Fruit fly (Drosophila melanogaster) S2 (cell line): ENCODE measurements around the gene Or85a.

Experiments used
- CG8478 ChIP-seq: fragments of >200 bp; optimal IDR thresholded peaks from 2 replicates; lab custom pipeline; 2018
- CTCF ChIP-seq, 2 experiments: fragments of >200 bp; optimal IDR thresholded peaks; 2 replicates each; lab custom pipeline; 2018

dm6 chr3R:8358004-8358403, 36.5 kb downstream of the Or85a start:
- no peak for TF ChIP-seq CTCF (optimal IDR thresholded peaks at IDR 0.05; lab: Kevin White, UChicago)
- no peak for TF ChIP-seq CG8478 (lab: Kevin White, UChicago)
